Worm (Caenorhabditis elegans) whole organism, late embryonic: Measurements from ENCODE around the gene rps-22.
A peak's percentile ranks its signal among the peaks of the same experiment; 100 is the strongest.

ENCODE experiments used
- C08G9.2 ChIP-seq: sonication (generic microtip); optimal IDR thresholded peaks from 2 replicates; lab custom pipeline; 2016; ENCODE audit warnings: mild to moderate bottlenecking, missing genetic modification characterization, moderate library complexity, missing compliant biosample characterization
- F13H6.1 ChIP-seq: sonication (generic microtip); optimal IDR thresholded peaks from 2 replicates; lab custom pipeline; 2016; ENCODE audit warnings: missing genetic modification characterization, missing compliant biosample characterization
- T23F11.4 ChIP-seq: fragments of 200-800 bp; sonication (Bioruptor generic); optimal IDR thresholded peaks from 2 replicates; lab custom pipeline; 2018; ENCODE audit warnings: mild to moderate bottlenecking, missing genetic modification characterization, missing compliant biosample characterization
- Y22D7AL.16 ChIP-seq: sonication (generic microtip); optimal IDR thresholded peaks from 2 replicates; lab custom pipeline; 2016; ENCODE audit warnings: missing genetic modification characterization, missing compliant biosample characterization
- ceh-14 ChIP-seq: sonication (generic microtip); optimal IDR thresholded peaks from 2 replicates; lab custom pipeline; 2016; ENCODE audit warnings: missing genotype, missing genetic modification characterization, missing compliant biosample characterization
- ceh-18 ChIP-seq: sonication (generic microtip); optimal IDR thresholded peaks from 2 replicates; lab custom pipeline; 2016; ENCODE audit warnings: missing genetic modification characterization, missing compliant biosample characterization
- ceh-19 ChIP-seq: fragments of 200-800 bp; sonication (Bioruptor generic); optimal IDR thresholded peaks from 2 replicates; lab custom pipeline; 2018; ENCODE audit warnings: mild to moderate bottlenecking, missing genetic modification characterization, missing compliant biosample characterization
- ceh-2 ChIP-seq: sonication (generic microtip); optimal IDR thresholded peaks from 2 replicates; lab custom pipeline; 2016; ENCODE audit warnings: missing genotype, missing genetic modification characterization, missing compliant biosample characterization
- ceh-22 ChIP-seq: sonication (generic microtip); optimal IDR thresholded peaks from 2 replicates; lab custom pipeline; 2017; ENCODE audit warnings: missing biosample characterization, missing genetic modification characterization
- ceh-31 ChIP-seq: sonication (generic microtip); optimal IDR thresholded peaks from 2 replicates; lab custom pipeline; 2016; ENCODE audit warnings: missing genetic modification characterization, missing compliant biosample characterization
- ceh-34 ChIP-seq: sonication (generic microtip); optimal IDR thresholded peaks from 2 replicates; lab custom pipeline; 2016; ENCODE audit warnings: mild to moderate bottlenecking, missing genetic modification characterization, missing compliant biosample characterization
- ceh-45 ChIP-seq: fragments of 200-800 bp; sonication (Bioruptor generic); IDR thresholded peaks from 2 replicates; pipeline ENCODE4 v1.3.6; 2022; ENCODE audit warnings: missing genetic modification reagents, missing genetic modification characterization, missing compliant biosample characterization
- ceh-48 ChIP-seq: sonication (generic microtip); optimal IDR thresholded peaks from 2 replicates; lab custom pipeline; 2016; ENCODE audit warnings: missing genetic modification characterization, inconsistent platforms, missing compliant biosample characterization
- ceh-6 ChIP-seq: fragments of 200-800 bp; sonication (Bioruptor generic); optimal IDR thresholded peaks from 2 replicates; lab custom pipeline; 2018; ENCODE audit warnings: mild to moderate bottlenecking, missing genetic modification characterization, missing compliant biosample characterization
- ceh-9 ChIP-seq: sonication (generic microtip); optimal IDR thresholded peaks from 2 replicates; lab custom pipeline; 2016; ENCODE audit warnings: mild to moderate bottlenecking, missing genetic modification characterization, inconsistent platforms, missing compliant biosample characterization
- che-1 ChIP-seq: sonication (generic microtip); optimal IDR thresholded peaks from 2 replicates; lab custom pipeline; 2016; ENCODE audit warnings: mild to moderate bottlenecking, missing genetic modification characterization, missing compliant biosample characterization
- dmd-4 ChIP-seq: sonication (generic microtip); optimal IDR thresholded peaks from 2 replicates; lab custom pipeline; 2016; ENCODE audit warnings: borderline replicate concordance, missing genetic modification characterization, missing compliant biosample characterization
- dve-1 ChIP-seq: sonication (generic microtip); optimal IDR thresholded peaks from 2 replicates; lab custom pipeline; 2017; ENCODE audit warnings: antibody characterized with exemption, mild to moderate bottlenecking, missing genetic modification characterization, missing compliant biosample characterization
- elt-2 ChIP-seq: sonication (generic microtip); optimal IDR thresholded peaks from 2 replicates; lab custom pipeline; 2016; ENCODE audit warnings: missing genetic modification reagents, missing genetic modification characterization, missing compliant biosample characterization
- elt-4 ChIP-seq: sonication (generic microtip); optimal IDR thresholded peaks from 2 replicates; lab custom pipeline; 2016; ENCODE audit warnings: missing genetic modification characterization, missing compliant biosample characterization
- ets-4 ChIP-seq: sonication (generic microtip); optimal IDR thresholded peaks from 2 replicates; lab custom pipeline; 2016; ENCODE audit warnings: missing genetic modification characterization, missing compliant biosample characterization
- eyg-1 ChIP-seq: sonication (generic microtip); optimal IDR thresholded peaks from 2 replicates; lab custom pipeline; 2016; ENCODE audit warnings: missing genotype, missing genetic modification characterization, missing compliant biosample characterization
- fkh-10 ChIP-seq: fragments of 150-350 bp; optimal IDR thresholded peaks from 2 replicates; lab custom pipeline; 2014; ENCODE audit warnings: missing biosample characterization, missing genetic modification reagents, missing genetic modification characterization
- fkh-6 ChIP-seq: sonication (generic microtip); optimal IDR thresholded peaks from 2 replicates; lab custom pipeline; 2016; ENCODE audit warnings: missing genetic modification characterization, missing compliant biosample characterization
- gmeb-2 ChIP-seq: sonication (generic microtip); optimal IDR thresholded peaks from 2 replicates; lab custom pipeline; 2016; ENCODE audit warnings: missing genetic modification characterization, inconsistent platforms, missing compliant biosample characterization
- hlh-30 ChIP-seq: sonication (generic microtip); optimal IDR thresholded peaks from 2 replicates; lab custom pipeline; 2017; ENCODE audit warnings: antibody characterized with exemption, missing genetic modification characterization, missing compliant biosample characterization; ENCODE audit not compliant: insufficient read depth
- lin-11 ChIP-seq: fragments of 200-800 bp; sonication (Bioruptor generic); optimal IDR thresholded peaks from 2 replicates; lab custom pipeline; 2018; ENCODE audit warnings: mild to moderate bottlenecking, missing genetic modification characterization, missing compliant biosample characterization
- mec-3 ChIP-seq: sonication (generic microtip); optimal IDR thresholded peaks from 2 replicates; lab custom pipeline; 2016; ENCODE audit warnings: borderline replicate concordance, missing genetic modification characterization, missing compliant biosample characterization
- nfya-1 ChIP-seq: sonication (generic microtip); optimal IDR thresholded peaks from 2 replicates; lab custom pipeline; 2017; ENCODE audit warnings: missing genetic modification characterization, mild to moderate bottlenecking, missing compliant biosample characterization, antibody characterized with exemption, moderate library complexity
- nhr-11 ChIP-seq: fragments of 150-350 bp; optimal IDR thresholded peaks from 2 replicates; lab custom pipeline; 2014; ENCODE audit warnings: missing biosample characterization, missing genetic modification characterization
- nhr-232 ChIP-seq: sonication (generic microtip); optimal IDR thresholded peaks from 2 replicates; lab custom pipeline; 2016; ENCODE audit warnings: missing genetic modification characterization, missing compliant biosample characterization
- odd-2 ChIP-seq: sonication (generic microtip); optimal IDR thresholded peaks from 2 replicates; lab custom pipeline; 2017; ENCODE audit warnings: antibody characterized with exemption, mild to moderate bottlenecking, missing genetic modification characterization, missing compliant biosample characterization
- pag-3 ChIP-seq: sonication (generic microtip); optimal IDR thresholded peaks from 2 replicates; lab custom pipeline; 2016; ENCODE audit warnings: missing compliant biosample characterization, missing genetic modification characterization, borderline replicate concordance
- pat-9 ChIP-seq: fragments of 200-800 bp; sonication (Bioruptor generic); optimal IDR thresholded peaks from 2 replicates; lab custom pipeline; 2018; ENCODE audit warnings: mild to moderate bottlenecking, missing genetic modification characterization, moderate library complexity, missing compliant biosample characterization
- pax-1 ChIP-seq: fragments of 150-350 bp; optimal IDR thresholded peaks from 2 replicates; lab custom pipeline; 2014; ENCODE audit warnings: missing biosample characterization, missing genetic modification characterization
- pha-2 ChIP-seq: sonication (generic microtip); optimal IDR thresholded peaks from 2 replicates; lab custom pipeline; 2017; ENCODE audit warnings: mild to moderate bottlenecking, missing genetic modification characterization, missing compliant biosample characterization
- pqm-1 ChIP-seq: sonication (generic microtip); optimal IDR thresholded peaks from 2 replicates; lab custom pipeline; 2016; ENCODE audit warnings: missing genetic modification characterization, missing compliant biosample characterization
- pros-1 ChIP-seq: fragments of 150-350 bp; optimal IDR thresholded peaks from 2 replicates; lab custom pipeline; 2014; ENCODE audit warnings: missing biosample characterization, missing genetic modification reagents, missing genetic modification characterization
- rnt-1 ChIP-seq: sonication (generic microtip); optimal IDR thresholded peaks from 2 replicates; lab custom pipeline; 2016; ENCODE audit warnings: missing genetic modification characterization, missing compliant biosample characterization
- sdc-2 ChIP-seq: sonication (generic microtip); optimal IDR thresholded peaks from 2 replicates; lab custom pipeline; 2016; ENCODE audit warnings: missing genotype, missing genetic modification characterization, missing compliant biosample characterization
- sox-4 ChIP-seq: sonication (generic microtip); optimal IDR thresholded peaks from 2 replicates; lab custom pipeline; 2017; ENCODE audit warnings: mild to moderate bottlenecking, missing genetic modification characterization, inconsistent platforms, missing compliant biosample characterization
- tbx-2 ChIP-seq: sonication (generic microtip); optimal IDR thresholded peaks from 2 replicates; lab custom pipeline; 2016; ENCODE audit warnings: missing genetic modification characterization, missing compliant biosample characterization
- tbx-7 ChIP-seq: sonication (generic microtip); optimal IDR thresholded peaks from 2 replicates; lab custom pipeline; 2016; ENCODE audit warnings: missing genotype, missing genetic modification characterization, missing compliant biosample characterization
- ttx-3 ChIP-seq: sonication (generic microtip); optimal IDR thresholded peaks from 2 replicates; lab custom pipeline; 2016; ENCODE audit warnings: missing genetic modification reagents, missing genetic modification characterization, missing compliant biosample characterization
- unc-42 ChIP-seq: sonication (generic microtip); optimal IDR thresholded peaks from 2 replicates; lab custom pipeline; 2016; ENCODE audit warnings: missing genotype, missing genetic modification characterization, missing compliant biosample characterization
- unc-55 ChIP-seq: sonication (generic microtip); optimal IDR thresholded peaks from 2 replicates; lab custom pipeline; 2017; ENCODE audit warnings: missing biosample characterization, missing genetic modification reagents, missing genetic modification characterization
- ztf-16 ChIP-seq: sonication (generic microtip); optimal IDR thresholded peaks from 2 replicates; lab custom pipeline; 2017; ENCODE audit warnings: missing genetic modification characterization, missing compliant biosample characterization

Gene rps-22

ce11 chrIII:1925048-1925537, 25.2 kb upstream of the rps-22 start (continued):
- TF ChIP-seq elt-2: peak; percentile 83
- TF ChIP-seq sox-4 (tag; lab: Kevin White, UChicago): peak; percentile 51
- peak; percentile 51 for TF ChIP-seq eyg-1 (tag; lab: Kevin White, UChicago)
- TF ChIP-seq unc-42 (tag; lab: Kevin White, UChicago): peak; percentile 64
- TF ChIP-seq ceh-22 (tag; lab: Kevin White, UChicago): no peak
- peak; percentile 44 for TF ChIP-seq pat-9 (tag; lab: Kevin White, UChicago)
- no peak for TF ChIP-seq elt-4 (tag; lab: Kevin White, UChicago)
- peak; percentile 84 for TF ChIP-seq hlh-30 (tag; lab: Kevin White, UChicago)
- TF ChIP-seq C08G9.2 (tag; lab: Kevin White, UChicago): peak; percentile 66
- peak; percentile 1 for TF ChIP-seq ceh-19 (GFP tag; lab: Kevin White, UChicago)
- peak; percentile 99 for TF ChIP-seq unc-55 (GFP tag; lab: Kevin White, UChicago)
- peak; percentile 40 for TF ChIP-seq dmd-4 (tag; lab: Kevin White, UChicago)
- no peak for TF ChIP-seq T23F11.4
- TF ChIP-seq che-1 (tag; lab: Kevin White, UChicago): no peak
- peak; percentile 65 for TF ChIP-seq pqm-1 (tag; lab: Kevin White, UChicago)
- no peak for TF ChIP-seq nhr-232 (tag; lab: Kevin White, UChicago)

DNA sequence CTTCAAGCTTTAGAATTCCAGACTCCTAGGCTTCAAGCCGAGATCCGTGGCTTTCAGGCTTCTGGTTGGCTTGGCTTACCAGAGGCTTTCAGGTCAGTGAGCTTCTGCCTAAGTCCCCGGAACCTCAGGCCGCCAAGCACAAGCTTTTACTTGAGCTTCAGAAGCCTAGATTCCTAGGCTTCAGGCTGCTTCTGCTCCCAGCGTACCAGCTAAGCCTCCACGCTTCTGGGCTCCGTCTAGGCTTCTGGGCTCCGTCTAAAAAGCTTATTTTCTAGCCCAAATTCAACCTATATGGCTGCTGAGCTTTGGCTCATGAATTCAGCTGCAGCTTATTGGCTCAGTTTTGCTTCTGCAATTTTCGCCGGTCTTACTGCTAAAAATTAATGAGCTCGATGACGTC, 24.5 kb upstream of the rps-22 start:
- TF ChIP-seq nfya-1: no peak
- no peak for TF ChIP-seq ceh-34
- no peak for TF ChIP-seq pqm-1 (tag; lab: Kevin White, UChicago)
- no peak for TF ChIP-seq pax-1
- TF ChIP-seq ceh-22 (tag; lab: Kevin White, UChicago): no peak
- no peak for TF ChIP-seq che-1 (tag; lab: Kevin White, UChicago)
- no peak for TF ChIP-seq ceh-2 (tag; lab: Kevin White, UChicago)
- no peak for TF ChIP-seq eyg-1 (tag; lab: Kevin White, UChicago)
- TF ChIP-seq ceh-14 (tag; lab: Kevin White, UChicago): no peak
- no peak for TF ChIP-seq elt-2
- TF ChIP-seq ceh-6 (GFP tag; lab: Kevin White, UChicago): no peak

ce11 chrIII:1926456-1926855, 23.9 kb upstream of the rps-22 start:
- TF ChIP-seq sdc-2 (tag; lab: Kevin White, UChicago) (no peak), odd-2 (tag; lab: Kevin White, UChicago) (no peak), tbx-7 (tag; lab: Kevin White, UChicago) (no peak), elt-2 (no peak), tbx-2 (tag; lab: Kevin White, UChicago) (peak; percentile 77), dve-1 (tag; lab: Kevin White, UChicago) (peak; percentile 73), sox-4 (tag; lab: Kevin White, UChicago) (no peak), ets-4 (tag; lab: Kevin White, UChicago) (peak; percentile 55), gmeb-2 (no peak), ceh-9 (tag; lab: Kevin White, UChicago) (no peak), elt-4 (tag; lab: Kevin White, UChicago) (no peak), ztf-16 (tag; lab: Kevin White, UChicago) (no peak), rnt-1 (tag; lab: Kevin White, UChicago) (peak; percentile 66), ceh-14 (tag; lab: Kevin White, UChicago) (peak; percentile 34), ceh-31 (tag; lab: Kevin White, UChicago) (peak; percentile 84), fkh-6 (tag; lab: Kevin White, UChicago) (no peak), ceh-48 (no peak), ceh-18 (peak; percentile 70), F13H6.1 (peak; percentile 45), pqm-1 (tag; lab: Kevin White, UChicago) (no peak), fkh-10 (GFP tag; lab: Kevin White, UChicago) (no peak), hlh-30 (tag; lab: Kevin White, UChicago) (peak; percentile 47), Y22D7AL.16 (tag; lab: Kevin White, UChicago) (no peak), mec-3 (tag; lab: Kevin White, UChicago) (no peak), ttx-3 (tag; lab: Kevin White, UChicago) (no peak), ceh-2 (tag; lab: Kevin White, UChicago) (peak; percentile 33), unc-42 (tag; lab: Kevin White, UChicago) (peak; percentile 52), C08G9.2 (tag; lab: Kevin White, UChicago) (peak; percentile 45), unc-55 (GFP tag; lab: Kevin White, UChicago) (peak; percentile 85), ceh-45 (GFP tag; lab: Robert Waterston, UW) (no peak), lin-11 (tag; lab: Kevin White, UChicago) (no peak), pag-3 (tag; lab: Kevin White, UChicago) (no peak), pha-2 (tag; lab: Kevin White, UChicago) (no peak), pros-1 (tag; lab: Kevin White, UChicago) (peak; percentile 81), nhr-11 (tag; lab: Kevin White, UChicago) (no peak)
